Fruit fly (Drosophila melanogaster) whole organism, embryonic: ENCODE data around the gene CG6330.

Experiments
- Adf1 ChIP-seq: fragments of 200-800 bp; sonication (Bioruptor generic); IDR thresholded peaks from 2 replicates; pipeline ENCODE4 v1.3.6; 2022; ENCODE audit warnings: missing biosample characterization, missing genetic modification characterization
- Asciz ChIP-seq: fragments of 200-800 bp; sonication (Bioruptor generic); optimal IDR thresholded peaks from 2 replicates; lab custom pipeline; 2017; ENCODE audit warnings: missing biosample characterization, mild to moderate bottlenecking, missing genetic modification characterization, missing genetic modification reagents
- Atf6 ChIP-seq: fragments of 200-800 bp; sonication (Bioruptor generic); IDR thresholded peaks from 2 replicates; pipeline ENCODE4 v1.3.6; 2022; ENCODE audit warnings: missing biosample characterization, missing genetic modification characterization
- B-H2 ChIP-seq: fragments of 200-800 bp; sonication (Bioruptor generic); optimal IDR thresholded peaks from 2 replicates; lab custom pipeline; 2018; ENCODE audit warnings: missing biosample characterization, mild to moderate bottlenecking, missing genetic modification characterization
- CG1024 ChIP-seq: fragments of 200-800 bp; sonication (Bioruptor generic); IDR thresholded peaks from 2 replicates; pipeline ENCODE4 v1.3.6; 2022; ENCODE audit warnings: missing biosample characterization, missing genetic modification characterization
- CG10431 ChIP-seq: fragments of 200-800 bp; sonication (Bioruptor generic); optimal IDR thresholded peaks from 3 replicates; lab custom pipeline; 2018; ENCODE audit warnings: missing biosample characterization, mild to moderate bottlenecking, missing genetic modification characterization
- CG11456 ChIP-seq: fragments of 200-800 bp; sonication (Bioruptor generic); IDR thresholded peaks from 3 replicates; pipeline ENCODE4 v1.3.6; 2022; ENCODE audit warnings: missing biosample characterization, missing genetic modification characterization
- CG11504 ChIP-seq: fragments of 200-800 bp; sonication (Bioruptor generic); optimal IDR thresholded peaks from 3 replicates; lab custom pipeline; 2019; ENCODE audit warnings: missing biosample characterization, mild to moderate bottlenecking, missing genetic modification characterization, moderate library complexity
- CG11696 ChIP-seq: fragments of 200-800 bp; sonication (Bioruptor generic); IDR thresholded peaks from 2 replicates; pipeline ENCODE4 v1.3.6; 2022; ENCODE audit warnings: missing biosample characterization, missing genetic modification characterization
- CG1233 ChIP-seq: fragments of 200-800 bp; sonication (Bioruptor generic); optimal IDR thresholded peaks from 4 replicates; lab custom pipeline; 2018; ENCODE audit warnings: missing biosample characterization, mild to moderate bottlenecking, missing genetic modification characterization
- CG13296 ChIP-seq: fragments of 200-800 bp; sonication (Bioruptor generic); optimal IDR thresholded peaks from 3 replicates; lab custom pipeline; 2018; ENCODE audit warnings: missing biosample characterization, mild to moderate bottlenecking, missing genetic modification characterization
- CG13424 ChIP-seq: fragments of 200-800 bp; sonication (Bioruptor generic); optimal IDR thresholded peaks from 2 replicates; lab custom pipeline; 2019; ENCODE audit warnings: missing biosample characterization, mild to moderate bottlenecking, missing genetic modification characterization, moderate library complexity
- CG13894 ChIP-seq: fragments of 200-800 bp; sonication (Bioruptor generic); optimal IDR thresholded peaks from 3 replicates; lab custom pipeline; 2018; ENCODE audit warnings: missing biosample characterization, mild to moderate bottlenecking, missing genetic modification characterization, moderate library complexity
- CG14667 ChIP-seq: fragments of 200-800 bp; sonication (Bioruptor generic); IDR thresholded peaks from 2 replicates; pipeline ENCODE4 v1.3.6; 2022; ENCODE audit warnings: missing biosample characterization, missing genetic modification characterization
- CG15269 ChIP-seq: fragments of 200-800 bp; sonication (Bioruptor generic); optimal IDR thresholded peaks from 2 replicates; lab custom pipeline; 2018; ENCODE audit warnings: missing biosample characterization, mild to moderate bottlenecking, missing genetic modification characterization, moderate library complexity
- CG15601 ChIP-seq: fragments of 200-800 bp; sonication (Bioruptor generic); optimal IDR thresholded peaks from 3 replicates; lab custom pipeline; 2019; ENCODE audit warnings: missing biosample characterization, mild to moderate bottlenecking, missing genetic modification characterization, moderate library complexity
- CG15696 ChIP-seq: fragments of 200-800 bp; sonication (Bioruptor generic); optimal IDR thresholded peaks from 2 replicates; lab custom pipeline; 2019; ENCODE audit warnings: missing biosample characterization, mild to moderate bottlenecking, missing genetic modification characterization, moderate library complexity
- CG17186 ChIP-seq: fragments of 200-800 bp; sonication (Bioruptor generic); optimal IDR thresholded peaks from 3 replicates; lab custom pipeline; 2017; ENCODE audit warnings: missing biosample characterization, missing genetic modification reagents, missing genetic modification characterization
- CG17359 ChIP-seq: fragments of 200-800 bp; sonication (Bioruptor generic); optimal IDR thresholded peaks from 3 replicates; lab custom pipeline; 2018; ENCODE audit warnings: missing biosample characterization, mild to moderate bottlenecking, missing genetic modification characterization, moderate library complexity
- CG1832 ChIP-seq: fragments of 200-800 bp; sonication (Bioruptor generic); optimal IDR thresholded peaks from 2 replicates; lab custom pipeline; 2017; ENCODE audit warnings: missing biosample characterization, mild to moderate bottlenecking, missing genetic modification characterization, inconsistent platforms
- CG3407 ChIP-seq: fragments of 200-800 bp; sonication (Bioruptor generic); optimal IDR thresholded peaks from 2 replicates; lab custom pipeline; 2018; ENCODE audit warnings: missing biosample characterization, mild to moderate bottlenecking, missing genetic modification characterization
- CG3995 ChIP-seq: fragments of 200-800 bp; sonication (Bioruptor generic); optimal IDR thresholded peaks from 3 replicates; lab custom pipeline; 2016; ENCODE audit warnings: missing biosample characterization, missing genetic modification characterization
- CG6689 ChIP-seq: fragments of 200-800 bp; sonication (Bioruptor generic); IDR thresholded peaks from 2 replicates; pipeline ENCODE4 v1.3.6; 2022; ENCODE audit warnings: missing biosample characterization, missing genetic modification characterization
- CG6791 ChIP-seq: fragments of 200-800 bp; sonication (Bioruptor generic); IDR thresholded peaks from 3 replicates; pipeline ENCODE4 v1.3.6; 2022; ENCODE audit warnings: missing biosample characterization, missing genetic modification characterization; ENCODE audit not compliant: partially characterized antibody
- CG6813 ChIP-seq: fragments of 200-800 bp; sonication (Bioruptor generic); optimal IDR thresholded peaks from 2 replicates; lab custom pipeline; 2017; ENCODE audit warnings: missing biosample characterization, missing genetic modification characterization, mild to moderate bottlenecking, moderate library complexity, missing genetic modification reagents
- CG7271 ChIP-seq: fragments of 200-800 bp; sonication (Bioruptor generic); optimal IDR thresholded peaks from 2 replicates; lab custom pipeline; 2018; ENCODE audit warnings: missing biosample characterization, mild to moderate bottlenecking, missing genetic modification characterization, moderate library complexity
- CG7839 ChIP-seq: fragments of 200-800 bp; sonication (Bioruptor generic); optimal IDR thresholded peaks from 3 replicates; lab custom pipeline; 2018; ENCODE audit warnings: missing biosample characterization, mild to moderate bottlenecking, missing genetic modification characterization, moderate library complexity
- CG8089 ChIP-seq: fragments of 200-800 bp; sonication (Bioruptor generic); optimal IDR thresholded peaks from 3 replicates; lab custom pipeline; 2016; ENCODE audit warnings: missing biosample characterization, missing genetic modification characterization
- Dbx ChIP-seq: fragments of 200-800 bp; sonication (Bioruptor generic); IDR thresholded peaks from 3 replicates; pipeline ENCODE4 v1.3.6; 2022; ENCODE audit warnings: missing biosample characterization, missing genetic modification characterization
- Dfd ChIP-seq, 2 experiments: fragments of >200 bp; optimal IDR thresholded peaks; 2 replicates each; lab custom pipeline; 2017; ENCODE audit warnings: missing biosample characterization in 2 of 2, missing genetic modification characterization in 2 of 2
- Fer1 ChIP-seq: fragments of 200-800 bp; sonication (Bioruptor generic); optimal IDR thresholded peaks from 2 replicates; lab custom pipeline; 2017; ENCODE audit warnings: missing biosample characterization, mild to moderate bottlenecking, missing genetic modification characterization
- H15 ChIP-seq: fragments of 200-800 bp; sonication (Bioruptor generic); IDR thresholded peaks from 3 replicates; pipeline ENCODE4 v1.3.6; 2022; ENCODE audit warnings: missing biosample characterization, missing genetic modification characterization
- HLH4C ChIP-seq: fragments of 200-800 bp; sonication (Bioruptor generic); IDR thresholded peaks from 3 replicates; pipeline ENCODE4 v1.3.6; 2022; ENCODE audit warnings: missing biosample characterization, missing genetic modification characterization; ENCODE audit not compliant: partially characterized antibody
- HLHmδ ChIP-seq: fragments of 200-800 bp; sonication (Bioruptor generic); optimal IDR thresholded peaks from 2 replicates; lab custom pipeline; 2018; ENCODE audit warnings: missing biosample characterization, mild to moderate bottlenecking, missing genetic modification characterization, moderate library complexity
- Optix ChIP-seq: fragments of 200-800 bp; sonication (Bioruptor generic); IDR thresholded peaks from 3 replicates; pipeline ENCODE4 v1.3.6; 2022; ENCODE audit warnings: missing biosample characterization, missing genetic modification characterization
- Ptx1 ChIP-seq: fragments of 200-800 bp; sonication (Bioruptor generic); IDR thresholded peaks from 2 replicates; pipeline ENCODE4 v1.3.6; 2022; ENCODE audit warnings: missing biosample characterization, missing genetic modification characterization
- Tbp ChIP-seq: fragments of >200 bp; optimal IDR thresholded peaks from 2 replicates; lab custom pipeline; 2018; ENCODE audit warnings: missing biosample characterization, missing genetic modification characterization
- amos ChIP-seq: fragments of 200-800 bp; sonication (Bioruptor generic); IDR thresholded peaks from 2 replicates; pipeline ENCODE4 v1.3.6; 2022; ENCODE audit warnings: missing biosample characterization, missing genetic modification characterization; ENCODE audit not compliant: partially characterized antibody
- cas ChIP-seq: fragments of 200-800 bp; sonication (Bioruptor generic); IDR thresholded peaks from 2 replicates; pipeline ENCODE4 v1.3.6; 2022; ENCODE audit warnings: missing biosample characterization, missing genetic modification characterization
- fu2 ChIP-seq: fragments of 200-800 bp; sonication (Bioruptor generic); optimal IDR thresholded peaks from 2 replicates; lab custom pipeline; 2016; ENCODE audit warnings: missing biosample characterization, missing genetic modification characterization
- nerfin-1 ChIP-seq: fragments of 200-800 bp; sonication (Bioruptor generic); optimal IDR thresholded peaks from 3 replicates; lab custom pipeline; 2019; ENCODE audit warnings: missing biosample characterization, mild to moderate bottlenecking, missing genetic modification characterization, moderate library complexity
- odd ChIP-seq: fragments of 200-800 bp; sonication (Bioruptor generic); optimal IDR thresholded peaks from 2 replicates; lab custom pipeline; 2017; ENCODE audit warnings: missing biosample characterization, mild to moderate bottlenecking, missing genetic modification characterization
- phol ChIP-seq: fragments of 200-800 bp; sonication (Bioruptor generic); optimal IDR thresholded peaks from 3 replicates; lab custom pipeline; 2018; ENCODE audit warnings: missing biosample characterization, mild to moderate bottlenecking, missing genetic modification characterization, moderate library complexity
- pzg ChIP-seq: fragments of 200-800 bp; sonication (Bioruptor generic); optimal IDR thresholded peaks from 3 replicates; lab custom pipeline; 2018; ENCODE audit warnings: missing biosample characterization, mild to moderate bottlenecking, missing genetic modification characterization, moderate library complexity
- repo ChIP-seq: fragments of 200-800 bp; sonication (Bioruptor generic); optimal IDR thresholded peaks from 2 replicates; lab custom pipeline; 2016; ENCODE audit warnings: missing biosample characterization, missing genetic modification characterization
- sens ChIP-seq: fragments of 200-800 bp; sonication (Bioruptor generic); peaks from one replicate; lab custom pipeline; 2016; ENCODE audit warnings: missing biosample characterization, missing genetic modification characterization
- so ChIP-seq: fragments of 200-800 bp; sonication (Bioruptor generic); IDR thresholded peaks from 3 replicates; pipeline ENCODE4 v1.3.6; 2022; ENCODE audit warnings: missing biosample characterization, missing genetic modification characterization
- sqz ChIP-seq: fragments of 200-800 bp; sonication (Bioruptor generic); optimal IDR thresholded peaks from 3 replicates; lab custom pipeline; 2018; ENCODE audit warnings: missing biosample characterization, mild to moderate bottlenecking, missing genetic modification characterization
- tin ChIP-seq: fragments of 200-800 bp; sonication (Bioruptor generic); optimal IDR thresholded peaks from 3 replicates; lab custom pipeline; 2016; ENCODE audit warnings: missing biosample characterization, missing genetic modification characterization
- vvl ChIP-seq: fragments of 200-800 bp; sonication (Bioruptor generic); IDR thresholded peaks from 2 replicates; pipeline ENCODE4 v1.3.6; 2022; ENCODE audit warnings: missing biosample characterization, missing genetic modification characterization
- wek ChIP-seq: fragments of 200-800 bp; sonication (Bioruptor generic); optimal IDR thresholded peaks from 3 replicates; lab custom pipeline; 2018; ENCODE audit warnings: missing biosample characterization, mild to moderate bottlenecking, missing genetic modification characterization, moderate library complexity

Gene CG6330

dm6 chr3R:26908750-26909149 lies 49.5 kb downstream of the CG6330 start (continued):
- TF ChIP-seq CG13894 (tag; lab: Kevin White, UChicago) (no peak), CG1233 (peak; percentile 33), CG7271 (tag; lab: Kevin White, UChicago) (no peak), vvl (GFP tag; lab: Robert Waterston, UW) (peak; percentile 44), CG8089 (GFP tag; lab: Kevin White, UChicago) (no peak), H15 (no peak), CG1832 (GFP tag; lab: Kevin White, UChicago) (no peak), phol (tag; lab: Kevin White, UChicago) (no peak), tin (GFP tag; lab: Kevin White, UChicago) (no peak), CG13424 (no peak), Atf6 (peak; percentile 48), CG1024 (GFP tag; lab: Robert Waterston, UW) (0 out of 2 replicates have a peak, but pooled peaks have one; percentile 16), Optix (GFP tag; lab: Robert Waterston, UW) (no peak), Ptx1 (GFP tag; lab: Robert Waterston, UW) (no peak), CG15601 (tag; lab: Kevin White, UChicago) (peak; percentile 53), CG6791 (GFP tag; lab: Robert Waterston, UW) (no peak), HLHmδ (GFP tag; lab: Kevin White, UChicago) (peak; percentile 33), wek (GFP tag; lab: Kevin White, UChicago) (peak; percentile 45), CG6689 (GFP tag; lab: Robert Waterston, UW) (peak; percentile 26; the same call in 1 of the 2 replicates), CG10431 (GFP tag; lab: Kevin White, UChicago) (no peak), Dfd (GFP tag; optimal IDR thresholded peaks at IDR 0.05; lab: Kevin White, UChicago) (no peak), CG14667 (GFP tag; lab: Robert Waterston, UW) (0 out of 2 replicates have a peak, but pooled peaks have one; percentile 10), B-H2 (GFP tag; lab: Kevin White, UChicago) (no peak), Adf1 (GFP tag; lab: Robert Waterston, UW) (no peak), Dbx (GFP tag; lab: Robert Waterston, UW) (no peak), CG11504 (tag; lab: Kevin White, UChicago) (no peak), fu2 (GFP tag; lab: Kevin White, UChicago) (no peak), nerfin-1 (tag; lab: Kevin White, UChicago) (peak; percentile 18), CG3995 (no peak), Tbp (GFP tag; lab: Kevin White, UChicago) (no peak), HLH4C (GFP tag; lab: Robert Waterston, UW) (no peak), cas (GFP tag; lab: Robert Waterston, UW) (no peak), odd (GFP tag; lab: Kevin White, UChicago) (peak; percentile 34), CG11696 (GFP tag; lab: Robert Waterston, UW) (no peak), CG3407 (GFP tag; lab: Kevin White, UChicago) (peak; percentile 41), CG7839 (tag; lab: Kevin White, UChicago) (no peak), CG17359 (tag; lab: Kevin White, UChicago) (peak; percentile 16), CG13296 (peak; percentile 19), CG17186 (GFP tag; lab: Kevin White, UChicago) (no peak), repo (GFP tag; lab: Kevin White, UChicago) (no peak), Asciz (peak; percentile 49), CG6813 (GFP tag; lab: Kevin White, UChicago) (peak; percentile 47), pzg (GFP tag; lab: Kevin White, UChicago) (no peak), sens (GFP tag; lab: Kevin White, UChicago) (peak; percentile 64), CG15696 (tag; lab: Kevin White, UChicago) (peak; percentile 7), CG11456 (GFP tag; lab: Robert Waterston, UW) (0 out of 3 replicates have a peak, but pooled peaks have one; percentile 50), amos (GFP tag; lab: Robert Waterston, UW) (no peak), CG15269 (tag; lab: Kevin White, UChicago) (peak; percentile 1), Fer1 (GFP tag; lab: Kevin White, UChicago) (peak; percentile 21), sqz (GFP tag; lab: Kevin White, UChicago) (peak; percentile 4), so (GFP tag; lab: Robert Waterston, UW) (0 out of 3 replicates have a peak, but pooled peaks have one; percentile 21)
